Fruit fly (Drosophila melanogaster) whole organism, embryonic: ENCODE data around the gene beta'COP.

Source experiments
- Bdp1 ChIP-seq: fragments of 200-800 bp; sonication (Bioruptor generic); optimal IDR thresholded peaks from 3 replicates; lab custom pipeline; 2016; ENCODE audit warnings: missing biosample characterization, missing genetic modification characterization
- Bgb ChIP-seq: fragments of 200-800 bp; sonication (Bioruptor generic); IDR thresholded peaks from 2 replicates; pipeline ENCODE4 v1.3.6; 2022; ENCODE audit warnings: missing biosample characterization, missing genetic modification characterization; ENCODE audit not compliant: partially characterized antibody
- CG10267 ChIP-seq: fragments of 200-800 bp; sonication (Bioruptor generic); optimal IDR thresholded peaks from 2 replicates; lab custom pipeline; 2018; ENCODE audit warnings: missing biosample characterization, mild to moderate bottlenecking, missing genetic modification characterization, moderate library complexity
- CG10543 ChIP-seq: fragments of 200-800 bp; sonication (Bioruptor generic); optimal IDR thresholded peaks from 3 replicates; lab custom pipeline; 2017; ENCODE audit warnings: missing biosample characterization, mild to moderate bottlenecking, missing genetic modification characterization, moderate library complexity
- CG10654 ChIP-seq: fragments of 200-800 bp; sonication (Bioruptor generic); optimal IDR thresholded peaks from 2 replicates; lab custom pipeline; 2016; ENCODE audit warnings: missing biosample characterization, missing genetic modification characterization
- CG11723 ChIP-seq: fragments of 200-800 bp; sonication (Bioruptor generic); optimal IDR thresholded peaks from 2 replicates; lab custom pipeline; 2017; ENCODE audit warnings: missing biosample characterization, mild to moderate bottlenecking, missing genetic modification characterization
- CG12071 ChIP-seq: fragments of 200-800 bp; sonication (Bioruptor generic); optimal IDR thresholded peaks from 3 replicates; lab custom pipeline; 2018; ENCODE audit warnings: missing biosample characterization, mild to moderate bottlenecking, missing genetic modification characterization
- CG12744 ChIP-seq: fragments of 200-800 bp; sonication (Bioruptor generic); optimal IDR thresholded peaks from 2 replicates; lab custom pipeline; 2016; ENCODE audit warnings: missing biosample characterization, missing genetic modification characterization
- CG12769 ChIP-seq: fragments of 200-800 bp; sonication (Bioruptor generic); optimal IDR thresholded peaks from 2 replicates; lab custom pipeline; 2019; ENCODE audit warnings: missing biosample characterization, mild to moderate bottlenecking, missing genetic modification characterization, moderate library complexity
- CG17361 ChIP-seq: fragments of 200-800 bp; sonication (Bioruptor generic); IDR thresholded peaks from 3 replicates; pipeline ENCODE4 v1.3.6; 2022; ENCODE audit warnings: missing biosample characterization, missing genetic modification characterization
- CG1832 ChIP-seq: fragments of 200-800 bp; sonication (Bioruptor generic); optimal IDR thresholded peaks from 2 replicates; lab custom pipeline; 2017; ENCODE audit warnings: missing biosample characterization, mild to moderate bottlenecking, missing genetic modification characterization, inconsistent platforms
- CG18619 ChIP-seq: fragments of 200-800 bp; sonication (Bioruptor generic); optimal IDR thresholded peaks from 3 replicates; lab custom pipeline; 2017; ENCODE audit warnings: missing biosample characterization, mild to moderate bottlenecking, missing genetic modification characterization
- CG18764 ChIP-seq: fragments of 200-800 bp; sonication (Bioruptor generic); optimal IDR thresholded peaks from 3 replicates; lab custom pipeline; 2016; ENCODE audit warnings: missing biosample characterization, missing genetic modification characterization
- CG2875 ChIP-seq: fragments of 200-800 bp; sonication (Bioruptor generic); optimal IDR thresholded peaks from 2 replicates; lab custom pipeline; 2017; ENCODE audit warnings: missing biosample characterization, mild to moderate bottlenecking, missing genetic modification characterization, missing genetic modification reagents
- CG2889 ChIP-seq: fragments of 200-800 bp; sonication (Bioruptor generic); IDR thresholded peaks from 3 replicates; pipeline ENCODE4 v1.3.6; 2022; ENCODE audit warnings: missing biosample characterization, missing genetic modification characterization
- CG31365 ChIP-seq: fragments of 200-800 bp; sonication (Bioruptor generic); optimal IDR thresholded peaks from 2 replicates; lab custom pipeline; 2018; ENCODE audit warnings: missing biosample characterization, mild to moderate bottlenecking, missing genetic modification characterization
- CG3281 ChIP-seq: fragments of 200-800 bp; sonication (Bioruptor generic); optimal IDR thresholded peaks from 3 replicates; lab custom pipeline; 2017; ENCODE audit warnings: missing biosample characterization, mild to moderate bottlenecking, missing genetic modification characterization
- CG3995 ChIP-seq: fragments of 200-800 bp; sonication (Bioruptor generic); optimal IDR thresholded peaks from 3 replicates; lab custom pipeline; 2016; ENCODE audit warnings: missing biosample characterization, missing genetic modification characterization
- CG43689 ChIP-seq: fragments of 200-800 bp; sonication (Bioruptor generic); IDR thresholded peaks from 2 replicates; pipeline ENCODE4 v1.3.6; 2022; ENCODE audit warnings: missing biosample characterization, missing genetic modification characterization
- CG8281 ChIP-seq: fragments of 200-800 bp; sonication (Bioruptor generic); optimal IDR thresholded peaks from 2 replicates; lab custom pipeline; 2018; ENCODE audit warnings: missing biosample characterization, mild to moderate bottlenecking, missing genetic modification characterization, moderate library complexity
- Dek ChIP-seq: fragments of 200-800 bp; sonication (Bioruptor generic); optimal IDR thresholded peaks from 3 replicates; lab custom pipeline; 2019; ENCODE audit warnings: missing biosample characterization, mild to moderate bottlenecking, missing genetic modification characterization, moderate library complexity
- Doc2 ChIP-seq: fragments of 200-800 bp; sonication (Bioruptor generic); IDR thresholded peaks from 2 replicates; pipeline ENCODE4 v1.3.6; 2022; ENCODE audit warnings: missing biosample characterization, missing genetic modification characterization
- Fer1 ChIP-seq: fragments of 200-800 bp; sonication (Bioruptor generic); optimal IDR thresholded peaks from 2 replicates; lab custom pipeline; 2017; ENCODE audit warnings: missing biosample characterization, mild to moderate bottlenecking, missing genetic modification characterization
- H15 ChIP-seq: fragments of 200-800 bp; sonication (Bioruptor generic); IDR thresholded peaks from 3 replicates; pipeline ENCODE4 v1.3.6; 2022; ENCODE audit warnings: missing biosample characterization, missing genetic modification characterization
- HmgD ChIP-seq: fragments of 200-800 bp; sonication (Bioruptor generic); optimal IDR thresholded peaks from 3 replicates; lab custom pipeline; 2016; ENCODE audit warnings: missing biosample characterization, missing genetic modification characterization
- Hmx ChIP-seq: fragments of 200-800 bp; sonication (Bioruptor generic); optimal IDR thresholded peaks from 2 replicates; lab custom pipeline; 2016; ENCODE audit warnings: missing biosample characterization, missing genetic modification characterization
- Hsf ChIP-seq: fragments of 200-800 bp; sonication (Bioruptor generic); optimal IDR thresholded peaks from 3 replicates; lab custom pipeline; 2016; ENCODE audit warnings: missing biosample characterization, missing genetic modification characterization
- Mes4 ChIP-seq: fragments of 200-800 bp; sonication (Bioruptor generic); optimal IDR thresholded peaks from 2 replicates; lab custom pipeline; 2016; ENCODE audit warnings: missing biosample characterization, missing genetic modification characterization
- Nf-YC ChIP-seq: fragments of 200-800 bp; optimal IDR thresholded peaks from 3 replicates; lab custom pipeline; 2019; ENCODE audit warnings: missing biosample characterization, mild to moderate bottlenecking, missing genetic modification characterization, moderate library complexity
- Six4 ChIP-seq: fragments of 200-800 bp; sonication (Bioruptor generic); optimal IDR thresholded peaks from 2 replicates; lab custom pipeline; 2016; ENCODE audit warnings: missing biosample characterization, missing genetic modification characterization
- YL-1 ChIP-seq: fragments of 200-800 bp; sonication (Bioruptor generic); optimal IDR thresholded peaks from 3 replicates; lab custom pipeline; 2017; ENCODE audit warnings: missing biosample characterization, mild to moderate bottlenecking, missing genetic modification characterization
- ato ChIP-seq: fragments of 200-800 bp; sonication (Bioruptor generic); IDR thresholded peaks from 2 replicates; pipeline ENCODE4 v1.3.6; 2022; ENCODE audit warnings: missing biosample characterization, missing genetic modification characterization; ENCODE audit not compliant: partially characterized antibody
- br ChIP-seq: fragments of >200 bp; optimal IDR thresholded peaks from 2 replicates; lab custom pipeline; 2017
- chinmo ChIP-seq: fragments of 200-800 bp; sonication (Bioruptor generic); IDR thresholded peaks from 4 replicates; pipeline ENCODE4 v1.3.6; 2022; ENCODE audit warnings: missing biosample characterization, missing genetic modification characterization; ENCODE audit not compliant: partially characterized antibody
- dimm ChIP-seq: fragments of 200-800 bp; sonication (Bioruptor generic); IDR thresholded peaks from 2 replicates; pipeline ENCODE4 v1.3.6; 2022; ENCODE audit warnings: missing biosample characterization, missing genetic modification characterization
- ewg ChIP-seq: fragments of 200-800 bp; sonication (Bioruptor generic); optimal IDR thresholded peaks from 3 replicates; lab custom pipeline; 2017; ENCODE audit warnings: mild to moderate bottlenecking, missing biosample characterization, missing genetic modification reagents, missing genetic modification characterization
- ftz-f1 ChIP-seq: fragments of 200-800 bp; sonication (Bioruptor generic); optimal IDR thresholded peaks from 2 replicates; lab custom pipeline; 2016; ENCODE audit warnings: missing biosample characterization, missing genetic modification characterization
- grau ChIP-seq: fragments of 200-800 bp; optimal IDR thresholded peaks from 3 replicates; lab custom pipeline; 2019; ENCODE audit warnings: missing biosample characterization, mild to moderate bottlenecking, missing genetic modification characterization, moderate library complexity
- grn ChIP-seq: fragments of 200-800 bp; sonication (Bioruptor generic); optimal IDR thresholded peaks from 3 replicates; lab custom pipeline; 2017; ENCODE audit warnings: missing biosample characterization, missing genetic modification characterization
- gsb ChIP-seq: fragments of 200-800 bp; sonication (Bioruptor generic); IDR thresholded peaks from 2 replicates; pipeline ENCODE4 v1.3.6; 2022; ENCODE audit warnings: missing biosample characterization, missing genetic modification characterization
- gsb-n ChIP-seq: fragments of 200-800 bp; sonication (Bioruptor generic); optimal IDR thresholded peaks from 3 replicates; lab custom pipeline; 2018; ENCODE audit warnings: missing biosample characterization, mild to moderate bottlenecking, missing genetic modification characterization
- jigr1 ChIP-seq: fragments of 200-800 bp; sonication (Bioruptor generic); IDR thresholded peaks from 3 replicates; pipeline ENCODE4 v1.3.6; 2022; ENCODE audit warnings: missing biosample characterization, missing genetic modification characterization
- kay ChIP-seq: fragments of 200-800 bp; sonication (Bioruptor generic); optimal IDR thresholded peaks from 2 replicates; lab custom pipeline; 2016; ENCODE audit warnings: missing biosample characterization, missing genetic modification characterization
- ken ChIP-seq: fragments of 200-800 bp; sonication (Bioruptor generic); IDR thresholded peaks from 3 replicates; pipeline ENCODE4 v1.3.6; 2022; ENCODE audit warnings: missing biosample characterization, missing genetic modification characterization
- lbe ChIP-seq: fragments of 200-800 bp; sonication (Bioruptor generic); optimal IDR thresholded peaks from 2 replicates; lab custom pipeline; 2016; ENCODE audit warnings: missing biosample characterization, mild to moderate bottlenecking, missing genetic modification characterization
- pho ChIP-seq: fragments of 200-800 bp; sonication (Bioruptor generic); optimal IDR thresholded peaks from 2 replicates; lab custom pipeline; 2016; ENCODE audit warnings: missing biosample characterization, missing genetic modification characterization
- run ChIP-seq: fragments of 200-800 bp; sonication (Bioruptor generic); optimal IDR thresholded peaks from 3 replicates; lab custom pipeline; 2018; ENCODE audit warnings: missing biosample characterization, mild to moderate bottlenecking, missing genetic modification characterization
- sc ChIP-seq, 3 experiments: fragments of >200 bp in 2 of 3; fragments of 200-800 bp in 1 of 3; sonication (Bioruptor generic) in 1 of 3; optimal IDR thresholded peaks; 2 replicates in 2 of 3; 3 replicates in 1 of 3; lab custom pipeline; 2017; ENCODE audit warnings: mild to moderate bottlenecking in 1 of 3, missing biosample characterization in 1 of 3, missing genetic modification characterization in 1 of 3, missing genetic modification reagents in 1 of 3
- stc ChIP-seq: fragments of 200-800 bp; sonication (Bioruptor generic); IDR thresholded peaks from 2 replicates; pipeline ENCODE4 v1.3.6; 2022; ENCODE audit warnings: missing biosample characterization, missing genetic modification characterization
- trem ChIP-seq: fragments of 200-800 bp; optimal IDR thresholded peaks from 3 replicates; lab custom pipeline; 2019; ENCODE audit warnings: missing biosample characterization, mild to moderate bottlenecking, missing genetic modification characterization, moderate library complexity

The beta'COP gene

dm6 chr2L:13366109-13366747 lies 12.5 kb upstream of the beta'COP start, which contains the start of the genes Nnp-1 and Grx3 (continued):
- TF ChIP-seq Doc2 (GFP tag; lab: Robert Waterston, UW) (no peak), Mes4 (GFP tag; lab: Kevin White, UChicago) (no peak), CG1832 (GFP tag; lab: Kevin White, UChicago) (no peak), grn (GFP tag; lab: Kevin White, UChicago) (no peak), CG2875 (GFP tag; lab: Kevin White, UChicago) (no peak), ewg (GFP tag; lab: Kevin White, UChicago) (peak; percentile 24), ken (GFP tag; lab: Robert Waterston, UW) (no peak), CG12769 (tag; lab: Kevin White, UChicago) (no peak), CG11723 (GFP tag; lab: Kevin White, UChicago) (no peak), dimm (no peak), CG18764 (peak; percentile 43), Bgb (GFP tag; lab: Robert Waterston, UW) (0 out of 2 replicates have a peak, but pooled peaks have one; percentile 7), CG3995 (no peak), Bdp1 (GFP tag; lab: Kevin White, UChicago) (peak; percentile 52), ato (no peak), CG17361 (GFP tag; lab: Robert Waterston, UW) (no peak; the same call in 2 of the 3 replicates), stc (GFP tag; lab: Robert Waterston, UW) (no peak), CG31365 (no peak), Hmx (GFP tag; lab: Kevin White, UChicago) (no peak), CG12744 (GFP tag; lab: Kevin White, UChicago) (no peak), Fer1 (GFP tag; lab: Kevin White, UChicago) (no peak), CG12071 (GFP tag; lab: Kevin White, UChicago) (no peak), run (no peak), YL-1 (peak; percentile 78), CG43689 (no peak), sc (optimal IDR thresholded peaks at IDR 0.05; lab: Kevin White, UChicago) (no peak), sc (GFP tag; optimal IDR thresholded peaks at IDR 0.05; lab: Kevin White, UChicago) (no peak), gsb-n (tag; lab: Kevin White, UChicago) (no peak), lbe (GFP tag; lab: Kevin White, UChicago) (no peak), grau (tag; lab: Kevin White, UChicago) (peak; percentile 75), CG3281 (no peak), kay (GFP tag; lab: Kevin White, UChicago) (no peak), CG2889 (GFP tag; lab: Robert Waterston, UW) (no peak), CG8281 (tag; lab: Kevin White, UChicago) (peak; percentile 31), Hsf (GFP tag; lab: Kevin White, UChicago) (peak; percentile 7), CG18619 (GFP tag; lab: Kevin White, UChicago) (peak; percentile 36), ftz-f1 (GFP tag; lab: Kevin White, UChicago) (no peak), pho (GFP tag; lab: Kevin White, UChicago) (peak; percentile 7), Nf-YC (tag; lab: Kevin White, UChicago) (no peak), CG10543 (peak; percentile 82), HmgD (GFP tag; lab: Kevin White, UChicago) (no peak), Dek (tag; lab: Kevin White, UChicago) (peak; percentile 55), Six4 (GFP tag; lab: Kevin White, UChicago) (peak; percentile 10), gsb (GFP tag; lab: Robert Waterston, UW) (no peak), chinmo (GFP tag; lab: Robert Waterston, UW) (no peak), trem (peak; percentile 75), CG10267 (tag; lab: Kevin White, UChicago) (peak; percentile 72), CG10654 (GFP tag; lab: Kevin White, UChicago) (peak; percentile 30), jigr1 (GFP tag; lab: Robert Waterston, UW) (no peak), H15 (GFP tag; lab: Robert Waterston, UW) (no peak), br (no peak)
